Fruit fly (Drosophila melanogaster): ENCODE data around the gene CG17568.

- no peak for TF ChIP-seq ttk (optimal IDR thresholded peaks at IDR 0.05)
- TF ChIP-seq h (optimal IDR thresholded peaks at IDR 0.05): no peak
- TF ChIP-seq Myc (optimal IDR thresholded peaks at IDR 0.05): no peak
- TF ChIP-seq insv (optimal IDR thresholded peaks at IDR 0.05): no peak
Observed at dm6 chr2L:19135955-19136677, 45.4 kb downstream of the CG17568 start.
